Worm (Caenorhabditis elegans): Measurements from ENCODE around the gene lgc-18.

- TF ChIP-seq unc-62 (GFP tag; optimal IDR thresholded peaks at IDR 0.05) (no peak), nhr-28 (tag; optimal IDR thresholded peaks at IDR 0.05) (no peak), nhr-12 (tag; optimal IDR thresholded peaks at IDR 0.05) (no peak), ztf-11 (tag; optimal IDR thresholded peaks at IDR 0.05) (no peak), ceh-83 (GFP tag; optimal IDR thresholded peaks at IDR 0.05) (no peak), snpc-4 (tag; optimal IDR thresholded peaks at IDR 0.05) (no peak), pha-4 (tag; optimal IDR thresholded peaks at IDR 0.05) (no peak), mab-5 (tag; optimal IDR thresholded peaks at IDR 0.05) (no peak), elt-1 (tag; optimal IDR thresholded peaks at IDR 0.05; ENCODE audit: borderline replicate concordance, insufficient read depth) (no peak), nhr-76 (tag; optimal IDR thresholded peaks at IDR 0.05) (no peak)
Observed at ce11 chrX:12081250-12081649, 44.2 kb upstream of the lgc-18 start.
